Worm (Caenorhabditis elegans) whole organism, midembryonic: ENCODE results near the gene Y32G9A.5.

Experiments used
- T22C8.4 ChIP-seq: fragments of 200-800 bp; sonication (Bioruptor generic); IDR thresholded peaks from 2 replicates; pipeline ENCODE4 v1.3.6; 2022; ENCODE audit warnings: missing genetic modification characterization, missing compliant biosample characterization
- flt-1 ChIP-seq: fragments of 200-800 bp; sonication (Bioruptor generic); IDR thresholded peaks from 2 replicates; pipeline ENCODE4 v1.3.6; 2022; ENCODE audit warnings: missing genetic modification characterization, missing compliant biosample characterization
- klf-2 ChIP-seq: fragments of 200-800 bp; sonication (Bioruptor generic); conservative IDR thresholded peaks from 2 replicates; pipeline ENCODE4 v1.3.6; 2022; ENCODE audit warnings: missing genetic modification reagents, missing genetic modification characterization, missing compliant biosample characterization
- med-1 ChIP-seq: sonication (generic microtip); optimal IDR thresholded peaks from 2 replicates; lab custom pipeline; 2017; ENCODE audit warnings: missing genetic modification characterization, mild to moderate bottlenecking, missing compliant biosample characterization, antibody characterized with exemption, missing genetic modification reagents; ENCODE audit not compliant: insufficient read depth
- ref-1 ChIP-seq: fragments of 200-800 bp; sonication (Bioruptor generic); conservative IDR thresholded peaks from 2 replicates; pipeline ENCODE4 v1.3.6; 2022; ENCODE audit warnings: missing genetic modification reagents, missing genetic modification characterization, missing compliant biosample characterization
- tab-1 ChIP-seq: fragments of 200-800 bp; sonication (Bioruptor generic); IDR thresholded peaks from 2 replicates; pipeline ENCODE4 v1.3.6; 2022; ENCODE audit warnings: missing genetic modification characterization, missing compliant biosample characterization
- ztf-23 ChIP-seq: fragments of 200-800 bp; sonication (Bioruptor generic); IDR thresholded peaks from 2 replicates; pipeline ENCODE4 v1.3.6; 2022; ENCODE audit warnings: missing genetic modification reagents, missing genetic modification characterization, missing compliant biosample characterization
- ztf-29 ChIP-seq: fragments of 200-800 bp; sonication (Bioruptor generic); IDR thresholded peaks from 2 replicates; pipeline ENCODE4 v1.3.6; 2022; ENCODE audit warnings: missing genetic modification reagents, missing genetic modification characterization, missing compliant biosample characterization

- TF ChIP-seq flt-1 (GFP tag; lab: Robert Waterston, UW) (no peak), klf-2 (GFP tag; lab: Robert Waterston, UW) (no peak), ztf-29 (GFP tag; lab: Robert Waterston, UW) (no peak), tab-1 (GFP tag; lab: Robert Waterston, UW) (no peak), ztf-23 (GFP tag; lab: Robert Waterston, UW) (no peak), T22C8.4 (GFP tag; lab: Robert Waterston, UW) (no peak), med-1 (GFP tag; lab: Kevin White, UChicago) (no peak), ref-1 (GFP tag; lab: Robert Waterston, UW) (no peak)
Measured at ce11 chrV:1874827-1875226, 32.6 kb upstream of the Y32G9A.5 start.
